Fruit fly (Drosophila melanogaster): Measurements from ENCODE around the gene CG3108.

DNA sequence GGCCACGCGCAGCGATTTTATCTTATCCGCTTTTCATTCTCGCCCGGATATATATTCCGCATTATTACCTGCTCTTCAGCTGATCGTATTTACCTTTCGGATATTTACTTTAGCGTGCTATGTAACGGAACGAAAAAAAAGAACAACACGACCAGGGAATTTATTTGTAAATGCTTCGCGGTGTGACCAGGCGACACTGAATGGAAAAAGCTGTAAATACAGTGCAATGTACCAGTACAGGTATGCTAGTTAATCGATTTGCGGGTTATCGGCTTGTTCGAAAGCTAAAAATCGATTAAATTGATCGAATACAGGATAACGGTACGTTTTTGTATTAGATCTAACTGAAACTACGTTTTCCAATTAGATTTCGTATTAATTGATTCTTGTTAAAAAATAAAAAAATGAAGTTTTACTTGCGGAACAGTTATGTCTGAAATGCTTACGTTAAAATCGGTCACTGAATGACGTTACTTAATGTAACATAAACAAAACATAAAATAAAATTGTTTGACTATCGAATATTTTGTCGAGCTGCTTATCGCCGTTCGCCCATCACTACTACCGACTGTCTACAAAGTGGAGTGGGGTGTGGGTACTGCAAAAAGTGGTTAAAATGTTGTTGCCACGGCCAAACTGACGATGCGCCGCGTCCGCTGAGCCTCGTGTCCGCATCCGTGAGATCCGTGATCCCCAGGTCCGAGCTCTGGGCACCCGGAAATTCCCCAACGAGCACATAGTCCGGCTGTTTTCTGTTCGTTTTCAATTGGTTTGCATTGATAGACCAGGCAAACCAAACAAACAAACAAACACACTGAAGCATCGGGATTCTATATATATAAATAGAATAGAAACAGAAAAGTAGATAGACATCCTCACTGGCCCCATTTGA lies 17.2 kb downstream of the CG3108 start, which contains the start of the genes MAPk-Ak2 and CG42699:
- TF ChIP-seq Dll (optimal IDR thresholded peaks at IDR 0.05) (no peak), psq (optimal IDR thresholded peaks at IDR 0.05) (no peak), pan (optimal IDR thresholded peaks at IDR 0.05) (no peak)

Data from whole organism.